Worm (Caenorhabditis elegans) whole organism, dauer: ENCODE data around the gene dtmk-1.

Experiments
- unc-62 ChIP-seq: sonication (generic microtip); optimal IDR thresholded peaks from 2 replicates; lab custom pipeline; 2017; ENCODE audit warnings: missing biosample characterization, missing genetic modification reagents, missing genetic modification characterization

Gene dtmk-1

ce11 chrII:9986635-9987575 is 20.0 kb upstream of the dtmk-1 start:
- no peak for TF ChIP-seq unc-62 (GFP tag; lab: Kevin White, UChicago)

ce11 chrII:9984866-9985336 is 18.0 kb upstream of the dtmk-1 start:
- TF ChIP-seq unc-62 (GFP tag; lab: Kevin White, UChicago), result no peak

ce11 chrII:9982437-9982836 is 15.5 kb upstream of the dtmk-1 start:
- no peak for TF ChIP-seq unc-62 (GFP tag; lab: Kevin White, UChicago)

- TF ChIP-seq unc-62 (GFP tag; lab: Kevin White, UChicago), result no peak
These were observed 14.9 kb upstream of the dtmk-1 start, which contains the start of gene sdz-38 for ce11 chrII:9981760-9982159. TSS of gene sdz-38 (minus strand) at chrII:9981860.

ce11 chrII:9980077-9980631 is 13.3 kb upstream of the dtmk-1 start, which contains the start of gene ZK892.6:
TSS of gene ZK892.6 (minus strand) at chrII:9980127.
- no peak for TF ChIP-seq unc-62 (GFP tag; lab: Kevin White, UChicago)

ce11 chrII:9976405-9976804 is 9.5 kb upstream of the dtmk-1 start, which contains the start of gene R53.8:
TSS of gene R53.8 (plus strand) at chrII:9976705.
- TF ChIP-seq unc-62 (GFP tag; lab: Kevin White, UChicago), result no peak

ce11 chrII:9974967-9975366 is 8.1 kb upstream of the dtmk-1 start, which contains the start of gene aakg-5:
TSS of gene aakg-5 (minus strand) at chrII:9975125.
- TF ChIP-seq unc-62 (GFP tag; lab: Kevin White, UChicago), result no peak

ce11 chrII:9974210-9974609 is 7.3 kb upstream of the dtmk-1 start:
- TF ChIP-seq unc-62 (GFP tag; lab: Kevin White, UChicago), result no peak

ce11 chrII:9970438-9971092 is 3.7 kb upstream of the dtmk-1 start, which contains the start of gene R53.5:
TSS of gene R53.5 (minus strand) at chrII:9970488.
- no peak for TF ChIP-seq unc-62 (GFP tag; lab: Kevin White, UChicago)

ce11 chrII:9967999-9968706 is 1.3 kb upstream of the dtmk-1 start, which contains the start of the genes R53.4 and psf-1:
TSS of gene R53.4 (minus strand) at chrII:9968049.
TSS of gene psf-1 (plus strand) at chrII:9968673.
- TF ChIP-seq unc-62 (GFP tag; lab: Kevin White, UChicago), result no peak

- no peak for TF ChIP-seq unc-62 (GFP tag; lab: Kevin White, UChicago)
These were observed 1.6 kb downstream of the dtmk-1 start for ce11 chrII:9965325-9965724.

ce11 chrII:9963808-9964207 is 3.1 kb downstream of the dtmk-1 start:
- TF ChIP-seq unc-62 (GFP tag; lab: Kevin White, UChicago), result no peak

ce11 chrII:9960127-9960526 is 6.8 kb downstream of the dtmk-1 start:
- TF ChIP-seq unc-62 (GFP tag; lab: Kevin White, UChicago), result no peak

ce11 chrII:9956116-9956515 is 10.8 kb downstream of the dtmk-1 start:
- TF ChIP-seq unc-62 (GFP tag; lab: Kevin White, UChicago), result no peak

ce11 chrII:9954885-9955284 is 12.0 kb downstream of the dtmk-1 start, which contains the start of gene egl-43:
TSS of gene egl-43 (plus strand) at chrII:9955185.
- no peak for TF ChIP-seq unc-62 (GFP tag; lab: Kevin White, UChicago)
